Worm (Caenorhabditis elegans) whole organism, midembryonic: ENCODE data around the gene K07D4.6.

Source experiments
- T22C8.4 ChIP-seq: fragments of 200-800 bp; sonication (Bioruptor generic); IDR thresholded peaks from 2 replicates; pipeline ENCODE4 v1.3.6; 2022; ENCODE audit warnings: missing genetic modification characterization, missing compliant biosample characterization
- flt-1 ChIP-seq: fragments of 200-800 bp; sonication (Bioruptor generic); IDR thresholded peaks from 2 replicates; pipeline ENCODE4 v1.3.6; 2022; ENCODE audit warnings: missing genetic modification characterization, missing compliant biosample characterization
- klf-2 ChIP-seq: fragments of 200-800 bp; sonication (Bioruptor generic); conservative IDR thresholded peaks from 2 replicates; pipeline ENCODE4 v1.3.6; 2022; ENCODE audit warnings: missing genetic modification reagents, missing genetic modification characterization, missing compliant biosample characterization
- ref-1 ChIP-seq: fragments of 200-800 bp; sonication (Bioruptor generic); conservative IDR thresholded peaks from 2 replicates; pipeline ENCODE4 v1.3.6; 2022; ENCODE audit warnings: missing genetic modification reagents, missing genetic modification characterization, missing compliant biosample characterization

DNA sequence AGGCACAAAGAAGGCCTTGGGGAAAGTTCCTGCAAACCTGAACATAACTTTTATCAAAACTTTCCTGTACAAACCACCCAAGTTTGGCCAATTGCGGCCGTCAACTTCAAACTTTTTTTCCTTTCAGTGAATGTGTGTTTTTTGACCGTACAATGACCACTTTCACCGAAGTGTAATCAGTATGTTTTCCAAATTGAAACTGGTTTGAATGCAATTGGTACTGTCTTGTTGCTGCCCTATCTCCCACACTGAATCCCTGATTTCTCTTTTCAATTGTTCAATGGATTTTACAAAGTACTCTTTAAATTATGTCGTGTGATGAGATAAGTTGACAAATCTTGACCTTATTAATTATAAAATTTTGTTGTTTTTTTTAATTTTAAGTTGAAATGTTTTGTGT lies 18.1 kb downstream of the K07D4.6 start:
- TF ChIP-seq ref-1 (GFP tag; lab: Robert Waterston, UW) = no peak
- TF ChIP-seq flt-1 = no peak
- no peak for TF ChIP-seq klf-2 (GFP tag; lab: Robert Waterston, UW)
- no peak for TF ChIP-seq T22C8.4 (GFP tag; lab: Robert Waterston, UW)
